Worm (Caenorhabditis elegans) whole organism, late embryonic: ENCODE data around the gene uba-1.

ENCODE experiments used
- C08G9.2 ChIP-seq: sonication (generic microtip); optimal IDR thresholded peaks from 2 replicates; lab custom pipeline; 2016; ENCODE audit warnings: mild to moderate bottlenecking, missing genetic modification characterization, moderate library complexity, missing compliant biosample characterization
- F13H6.1 ChIP-seq: sonication (generic microtip); optimal IDR thresholded peaks from 2 replicates; lab custom pipeline; 2016; ENCODE audit warnings: missing genetic modification characterization, missing compliant biosample characterization
- K02D7.2 ChIP-seq: sonication (generic microtip); optimal IDR thresholded peaks from 2 replicates; lab custom pipeline; 2017; ENCODE audit warnings: mild to moderate bottlenecking, missing genetic modification characterization, missing compliant biosample characterization
- K09A11.1 ChIP-seq: sonication (generic microtip); optimal IDR thresholded peaks from 2 replicates; lab custom pipeline; 2017; ENCODE audit warnings: antibody characterized with exemption, mild to moderate bottlenecking, missing genetic modification characterization, missing compliant biosample characterization; ENCODE audit not compliant: insufficient read depth
- ahr-1 ChIP-seq: sonication (generic microtip); optimal IDR thresholded peaks from 2 replicates; lab custom pipeline; 2016; ENCODE audit warnings: missing genetic modification characterization, missing compliant biosample characterization
- ceh-14 ChIP-seq: sonication (generic microtip); optimal IDR thresholded peaks from 2 replicates; lab custom pipeline; 2016; ENCODE audit warnings: missing genotype, missing genetic modification characterization, missing compliant biosample characterization
- ceh-19 ChIP-seq: fragments of 200-800 bp; sonication (Bioruptor generic); optimal IDR thresholded peaks from 2 replicates; lab custom pipeline; 2018; ENCODE audit warnings: mild to moderate bottlenecking, missing genetic modification characterization, missing compliant biosample characterization
- ceh-2 ChIP-seq: sonication (generic microtip); optimal IDR thresholded peaks from 2 replicates; lab custom pipeline; 2016; ENCODE audit warnings: missing genotype, missing genetic modification characterization, missing compliant biosample characterization
- ceh-24 ChIP-seq: sonication (generic microtip); optimal IDR thresholded peaks from 2 replicates; lab custom pipeline; 2016; ENCODE audit warnings: mild to moderate bottlenecking, missing genetic modification characterization, missing compliant biosample characterization
- ceh-34 ChIP-seq: sonication (generic microtip); optimal IDR thresholded peaks from 2 replicates; lab custom pipeline; 2016; ENCODE audit warnings: mild to moderate bottlenecking, missing genetic modification characterization, missing compliant biosample characterization
- ceh-45 ChIP-seq: fragments of 200-800 bp; sonication (Bioruptor generic); IDR thresholded peaks from 2 replicates; pipeline ENCODE4 v1.3.6; 2022; ENCODE audit warnings: missing genetic modification reagents, missing genetic modification characterization, missing compliant biosample characterization
- ceh-6 ChIP-seq: fragments of 200-800 bp; sonication (Bioruptor generic); optimal IDR thresholded peaks from 2 replicates; lab custom pipeline; 2018; ENCODE audit warnings: mild to moderate bottlenecking, missing genetic modification characterization, missing compliant biosample characterization
- dmd-4 ChIP-seq: sonication (generic microtip); optimal IDR thresholded peaks from 2 replicates; lab custom pipeline; 2016; ENCODE audit warnings: borderline replicate concordance, missing genetic modification characterization, missing compliant biosample characterization
- elt-4 ChIP-seq: sonication (generic microtip); optimal IDR thresholded peaks from 2 replicates; lab custom pipeline; 2016; ENCODE audit warnings: missing genetic modification characterization, missing compliant biosample characterization
- ets-4 ChIP-seq: sonication (generic microtip); optimal IDR thresholded peaks from 2 replicates; lab custom pipeline; 2016; ENCODE audit warnings: missing genetic modification characterization, missing compliant biosample characterization
- fkh-6 ChIP-seq: sonication (generic microtip); optimal IDR thresholded peaks from 2 replicates; lab custom pipeline; 2016; ENCODE audit warnings: missing genetic modification characterization, missing compliant biosample characterization
- hlh-13 ChIP-seq: fragments of 200-800 bp; sonication (Bioruptor generic); optimal IDR thresholded peaks from 2 replicates; lab custom pipeline; 2018; ENCODE audit warnings: mild to moderate bottlenecking, missing genetic modification characterization, missing compliant biosample characterization
- hlh-30 ChIP-seq: sonication (generic microtip); optimal IDR thresholded peaks from 2 replicates; lab custom pipeline; 2017; ENCODE audit warnings: antibody characterized with exemption, missing genetic modification characterization, missing compliant biosample characterization; ENCODE audit not compliant: insufficient read depth
- hlh-8 ChIP-seq: sonication (generic microtip); optimal IDR thresholded peaks from 2 replicates; lab custom pipeline; 2016; ENCODE audit warnings: missing genotype, missing genetic modification characterization, missing compliant biosample characterization
- lim-6 ChIP-seq: sonication (generic microtip); optimal IDR thresholded peaks from 2 replicates; lab custom pipeline; 2016; ENCODE audit warnings: missing genetic modification characterization, missing compliant biosample characterization
- lin-11 ChIP-seq: fragments of 200-800 bp; sonication (Bioruptor generic); optimal IDR thresholded peaks from 2 replicates; lab custom pipeline; 2018; ENCODE audit warnings: mild to moderate bottlenecking, missing genetic modification characterization, missing compliant biosample characterization
- madf-2 ChIP-seq: sonication (generic microtip); optimal IDR thresholded peaks from 2 replicates; lab custom pipeline; 2017; ENCODE audit warnings: missing genetic modification characterization, missing compliant biosample characterization
- mec-3 ChIP-seq: sonication (generic microtip); optimal IDR thresholded peaks from 2 replicates; lab custom pipeline; 2016; ENCODE audit warnings: borderline replicate concordance, missing genetic modification characterization, missing compliant biosample characterization
- nfya-1 ChIP-seq: sonication (generic microtip); optimal IDR thresholded peaks from 2 replicates; lab custom pipeline; 2017; ENCODE audit warnings: missing genetic modification characterization, mild to moderate bottlenecking, missing compliant biosample characterization, antibody characterized with exemption, moderate library complexity
- odd-2 ChIP-seq: sonication (generic microtip); optimal IDR thresholded peaks from 2 replicates; lab custom pipeline; 2017; ENCODE audit warnings: antibody characterized with exemption, mild to moderate bottlenecking, missing genetic modification characterization, missing compliant biosample characterization
- pag-3 ChIP-seq: sonication (generic microtip); optimal IDR thresholded peaks from 2 replicates; lab custom pipeline; 2016; ENCODE audit warnings: missing compliant biosample characterization, missing genetic modification characterization, borderline replicate concordance
- pat-9 ChIP-seq: fragments of 200-800 bp; sonication (Bioruptor generic); optimal IDR thresholded peaks from 2 replicates; lab custom pipeline; 2018; ENCODE audit warnings: mild to moderate bottlenecking, missing genetic modification characterization, moderate library complexity, missing compliant biosample characterization
- pha-2 ChIP-seq: sonication (generic microtip); optimal IDR thresholded peaks from 2 replicates; lab custom pipeline; 2017; ENCODE audit warnings: mild to moderate bottlenecking, missing genetic modification characterization, missing compliant biosample characterization
- pqm-1 ChIP-seq: sonication (generic microtip); optimal IDR thresholded peaks from 2 replicates; lab custom pipeline; 2016; ENCODE audit warnings: missing genetic modification characterization, missing compliant biosample characterization
- pros-1 ChIP-seq: fragments of 150-350 bp; optimal IDR thresholded peaks from 2 replicates; lab custom pipeline; 2014; ENCODE audit warnings: missing biosample characterization, missing genetic modification reagents, missing genetic modification characterization
- ref-2 ChIP-seq: sonication (generic microtip); optimal IDR thresholded peaks from 2 replicates; lab custom pipeline; 2016; ENCODE audit warnings: missing genetic modification characterization, missing compliant biosample characterization
- sdc-2 ChIP-seq: sonication (generic microtip); optimal IDR thresholded peaks from 2 replicates; lab custom pipeline; 2016; ENCODE audit warnings: missing genotype, missing genetic modification characterization, missing compliant biosample characterization
- sox-4 ChIP-seq: sonication (generic microtip); optimal IDR thresholded peaks from 2 replicates; lab custom pipeline; 2017; ENCODE audit warnings: mild to moderate bottlenecking, missing genetic modification characterization, inconsistent platforms, missing compliant biosample characterization
- tbx-2 ChIP-seq: sonication (generic microtip); optimal IDR thresholded peaks from 2 replicates; lab custom pipeline; 2016; ENCODE audit warnings: missing genetic modification characterization, missing compliant biosample characterization
- tbx-7 ChIP-seq: sonication (generic microtip); optimal IDR thresholded peaks from 2 replicates; lab custom pipeline; 2016; ENCODE audit warnings: missing genotype, missing genetic modification characterization, missing compliant biosample characterization
- unc-42 ChIP-seq: sonication (generic microtip); optimal IDR thresholded peaks from 2 replicates; lab custom pipeline; 2016; ENCODE audit warnings: missing genotype, missing genetic modification characterization, missing compliant biosample characterization
- unc-55 ChIP-seq: sonication (generic microtip); optimal IDR thresholded peaks from 2 replicates; lab custom pipeline; 2017; ENCODE audit warnings: missing biosample characterization, missing genetic modification reagents, missing genetic modification characterization
- ztf-16 ChIP-seq: sonication (generic microtip); optimal IDR thresholded peaks from 2 replicates; lab custom pipeline; 2017; ENCODE audit warnings: missing genetic modification characterization, missing compliant biosample characterization

Gene uba-1

DNA sequence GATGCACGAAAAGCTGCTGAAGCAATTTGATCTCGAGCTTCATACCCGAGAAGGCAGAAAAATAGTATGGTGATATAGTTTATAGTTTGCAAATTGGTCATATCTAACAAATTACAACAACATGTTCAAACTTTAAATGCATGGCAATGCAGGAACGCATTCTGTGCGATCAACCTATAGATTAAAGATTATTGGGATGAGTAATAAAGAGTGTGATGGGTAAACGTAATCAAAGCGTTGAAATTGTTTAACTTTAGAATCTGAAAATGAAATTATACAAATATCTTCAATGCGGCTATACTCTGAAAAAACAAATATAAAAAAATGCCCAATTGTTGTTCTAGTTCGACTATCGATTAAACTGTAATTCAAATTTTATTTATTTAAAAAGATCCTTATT, 18.5 kb downstream of the uba-1 start, which contains the start of gene C47E12.14:
C47E12.14 (minus strand) TSS at position 101 of the 400 bp plus-strand sequence.
- TF ChIP-seq fkh-6 (tag; lab: Kevin White, UChicago), result no peak
- no peak for TF ChIP-seq ref-2 (tag; lab: Kevin White, UChicago)
- TF ChIP-seq hlh-8, result no peak
- TF ChIP-seq pqm-1, result no peak
- TF ChIP-seq K02D7.2 (tag; lab: Kevin White, UChicago), result no peak
- no peak for TF ChIP-seq ceh-2 (tag; lab: Kevin White, UChicago)
- no peak for TF ChIP-seq ceh-14 (tag; lab: Kevin White, UChicago)
- TF ChIP-seq tbx-7 (tag; lab: Kevin White, UChicago), result no peak
- TF ChIP-seq elt-4 (tag; lab: Kevin White, UChicago), result no peak
- no peak for TF ChIP-seq madf-2 (tag; lab: Kevin White, UChicago)
- no peak for TF ChIP-seq C08G9.2 (tag; lab: Kevin White, UChicago)
- no peak for TF ChIP-seq hlh-30 (tag; lab: Kevin White, UChicago)
- TF ChIP-seq K09A11.1, result no peak
- TF ChIP-seq ceh-34 (tag; lab: Kevin White, UChicago), result no peak
- TF ChIP-seq ahr-1 (tag; lab: Kevin White, UChicago), result no peak
- TF ChIP-seq unc-42 (tag; lab: Kevin White, UChicago), result no peak
- TF ChIP-seq pag-3, result no peak
- TF ChIP-seq nfya-1 (tag; lab: Kevin White, UChicago), result no peak
- no peak for TF ChIP-seq lim-6 (tag; lab: Kevin White, UChicago)

DNA sequence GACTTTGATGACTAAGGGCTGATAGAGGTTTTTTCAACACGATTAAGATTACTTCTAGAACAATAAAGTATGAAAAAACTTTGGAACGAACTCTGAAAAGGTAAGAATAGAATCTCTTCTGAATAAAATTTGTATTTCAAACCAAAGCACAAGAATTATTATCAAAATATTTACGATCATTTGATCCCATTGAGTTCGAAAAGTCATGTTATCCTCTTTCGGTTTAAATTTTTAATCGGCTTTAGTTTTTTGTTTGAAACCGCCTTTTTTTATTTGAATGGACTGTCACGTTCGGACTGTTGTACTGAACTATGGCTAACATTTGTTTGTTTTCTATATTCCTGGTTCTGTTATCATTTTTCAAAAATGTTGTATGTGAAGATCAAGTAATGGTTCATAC, 20.4 kb downstream of the uba-1 start, which contains the start of gene C47E12.9:
C47E12.9 (plus strand) TSS at position 301 of the 400 bp plus-strand sequence.
- TF ChIP-seq odd-2 (no peak), ceh-24 (tag; lab: Kevin White, UChicago) (no peak), dmd-4 (no peak), pha-2 (tag; lab: Kevin White, UChicago) (no peak), sox-4 (no peak), hlh-13 (GFP tag; lab: Kevin White, UChicago) (no peak)

DNA sequence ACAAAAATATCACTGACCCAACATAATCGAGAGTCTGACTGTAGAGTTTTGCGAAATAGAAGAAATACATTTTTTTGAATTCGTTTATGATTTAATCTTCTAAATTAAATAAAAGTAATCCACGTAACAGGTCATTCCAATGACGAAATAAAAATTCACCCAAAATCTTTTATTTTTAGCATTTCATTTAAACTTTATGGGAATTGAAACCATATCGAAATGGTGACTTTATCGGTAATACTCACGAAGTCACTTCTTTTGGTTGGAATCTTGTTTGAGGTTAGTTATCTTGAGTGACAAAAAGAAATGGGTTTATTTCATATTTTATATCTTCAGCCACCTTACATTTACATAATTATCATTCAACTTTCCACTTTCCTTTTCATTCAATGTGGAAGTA, 22.1 kb downstream of the uba-1 start, which contains the start of the genes C47E12.12 and C47E12.10:
C47E12.12 (minus strand) TSS at position 101 of the 400 bp plus-strand sequence.
C47E12.10 (plus strand) TSS at position 172 of the 400 bp plus-strand sequence.
- TF ChIP-seq K09A11.1 (no peak), pat-9 (tag; lab: Kevin White, UChicago) (no peak), lin-11 (tag; lab: Kevin White, UChicago) (no peak)
- TF ChIP-seq, all 69 proteins: peak for 0

DNA sequence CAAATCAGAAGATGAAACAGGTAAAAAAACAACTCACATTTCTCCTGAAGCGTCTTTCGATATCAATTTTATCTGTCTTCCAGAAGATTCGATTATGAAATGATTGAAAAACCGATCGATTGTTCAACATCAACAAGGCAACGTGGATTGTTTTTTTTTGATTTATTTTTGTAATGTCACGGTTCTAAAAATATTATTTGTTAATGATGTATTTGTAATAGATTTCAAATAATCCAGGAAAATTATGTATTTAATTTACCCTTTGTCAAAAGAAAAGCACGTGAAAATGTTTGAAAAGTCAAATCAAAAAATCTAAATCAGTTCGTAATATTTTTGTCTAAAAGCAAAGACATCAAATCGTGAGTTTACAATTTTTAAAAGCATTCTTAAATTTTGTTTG, 25.7 kb downstream of the uba-1 start, which contains the start of the genes kin-5 and C47E12.11:
kin-5 (minus strand) TSS at position 101 of the 400 bp plus-strand sequence.
C47E12.11 (plus strand) TSS at position 320 of the 400 bp plus-strand sequence.
- TF ChIP-seq tbx-2 (tag; lab: Kevin White, UChicago) (no peak), ceh-6 (GFP tag; lab: Kevin White, UChicago) (no peak), unc-55 (no peak), mec-3 (tag; lab: Kevin White, UChicago) (no peak), ahr-1 (tag; lab: Kevin White, UChicago) (no peak), ets-4 (tag; lab: Kevin White, UChicago) (no peak), ceh-14 (tag; lab: Kevin White, UChicago) (no peak), ceh-19 (GFP tag; lab: Kevin White, UChicago) (no peak), ceh-45 (GFP tag; lab: Robert Waterston, UW) (no peak), hlh-8 (no peak), ztf-16 (no peak), F13H6.1 (tag; lab: Kevin White, UChicago) (no peak), pqm-1 (no peak), C08G9.2 (tag; lab: Kevin White, UChicago) (no peak), dmd-4 (no peak), ceh-24 (tag; lab: Kevin White, UChicago) (no peak), unc-42 (tag; lab: Kevin White, UChicago) (no peak), sdc-2 (tag; lab: Kevin White, UChicago) (no peak), ceh-2 (tag; lab: Kevin White, UChicago) (no peak), pros-1 (tag; lab: Kevin White, UChicago) (no peak)
